Fruit fly (Drosophila melanogaster) whole organism, embryonic: Measurements from ENCODE around the gene ssp3.

ENCODE experiments used
- ATbp ChIP-seq: fragments of 200-800 bp; sonication (Bioruptor generic); optimal IDR thresholded peaks from 2 replicates; lab custom pipeline; 2017; ENCODE audit warnings: missing biosample characterization, mild to moderate bottlenecking, missing genetic modification characterization, missing genetic modification reagents
- Adf1 ChIP-seq: fragments of 200-800 bp; sonication (Bioruptor generic); IDR thresholded peaks from 2 replicates; pipeline ENCODE4 v1.3.6; 2022; ENCODE audit warnings: missing biosample characterization, missing genetic modification characterization
- B-H1 ChIP-seq: fragments of 200-800 bp; sonication (Bioruptor generic); IDR thresholded peaks from 3 replicates; pipeline ENCODE4 v1.3.6; 2022; ENCODE audit warnings: missing biosample characterization, missing genetic modification characterization
- CG10209 ChIP-seq: fragments of 200-800 bp; sonication (Bioruptor generic); optimal IDR thresholded peaks from 3 replicates; lab custom pipeline; 2017; ENCODE audit warnings: missing biosample characterization, mild to moderate bottlenecking, missing genetic modification characterization, missing genetic modification reagents
- CG11560 ChIP-seq: fragments of 200-800 bp; sonication (Bioruptor generic); IDR thresholded peaks from 3 replicates; pipeline ENCODE4 v1.3.6; 2022; ENCODE audit warnings: missing biosample characterization, missing genetic modification characterization
- CG12155 ChIP-seq: fragments of 200-800 bp; sonication (Bioruptor generic); optimal IDR thresholded peaks from 3 replicates; lab custom pipeline; 2016; ENCODE audit warnings: missing biosample characterization, missing genetic modification characterization
- CG13894 ChIP-seq: fragments of 200-800 bp; sonication (Bioruptor generic); optimal IDR thresholded peaks from 3 replicates; lab custom pipeline; 2018; ENCODE audit warnings: missing biosample characterization, mild to moderate bottlenecking, missing genetic modification characterization, moderate library complexity
- CG15601 ChIP-seq: fragments of 200-800 bp; sonication (Bioruptor generic); optimal IDR thresholded peaks from 3 replicates; lab custom pipeline; 2019; ENCODE audit warnings: missing biosample characterization, mild to moderate bottlenecking, missing genetic modification characterization, moderate library complexity
- CG17328 ChIP-seq: fragments of 200-800 bp; sonication (Bioruptor generic); IDR thresholded peaks from 2 replicates; pipeline ENCODE4 v1.3.6; 2022; ENCODE audit warnings: missing biosample characterization, missing genetic modification characterization
- CG18619 ChIP-seq: fragments of 200-800 bp; sonication (Bioruptor generic); optimal IDR thresholded peaks from 3 replicates; lab custom pipeline; 2017; ENCODE audit warnings: missing biosample characterization, mild to moderate bottlenecking, missing genetic modification characterization
- CG2202 ChIP-seq: fragments of 200-800 bp; sonication (Bioruptor generic); optimal IDR thresholded peaks from 2 replicates; lab custom pipeline; 2018; ENCODE audit warnings: missing biosample characterization, mild to moderate bottlenecking, missing genetic modification characterization
- CG34224 ChIP-seq: fragments of 200-800 bp; sonication (Bioruptor generic); IDR thresholded peaks from 3 replicates; pipeline ENCODE4 v1.3.6; 2022; ENCODE audit warnings: missing biosample characterization, missing genetic modification characterization; ENCODE audit not compliant: partially characterized antibody
- CG6175 ChIP-seq: fragments of 200-800 bp; sonication (Bioruptor generic); IDR thresholded peaks from 3 replicates; pipeline ENCODE4 v1.3.6; 2022; ENCODE audit warnings: missing biosample characterization, missing genetic modification characterization
- CG6689 ChIP-seq: fragments of 200-800 bp; sonication (Bioruptor generic); IDR thresholded peaks from 2 replicates; pipeline ENCODE4 v1.3.6; 2022; ENCODE audit warnings: missing biosample characterization, missing genetic modification characterization
- CG7839 ChIP-seq: fragments of 200-800 bp; sonication (Bioruptor generic); optimal IDR thresholded peaks from 3 replicates; lab custom pipeline; 2018; ENCODE audit warnings: missing biosample characterization, mild to moderate bottlenecking, missing genetic modification characterization, moderate library complexity
- CG8765 ChIP-seq: fragments of 200-800 bp; sonication (Bioruptor generic); IDR thresholded peaks from 2 replicates; pipeline ENCODE4 v1.3.6; 2022; ENCODE audit warnings: missing biosample characterization, missing genetic modification characterization
- CG9437 ChIP-seq: fragments of 200-800 bp; sonication (Bioruptor generic); optimal IDR thresholded peaks from 2 replicates; lab custom pipeline; 2018; ENCODE audit warnings: missing biosample characterization, mild to moderate bottlenecking, missing genetic modification characterization
- D19A ChIP-seq: fragments of 200-800 bp; optimal IDR thresholded peaks from 3 replicates; lab custom pipeline; 2019; ENCODE audit warnings: missing biosample characterization, mild to moderate bottlenecking, missing genetic modification characterization, moderate library complexity
- Dip3 ChIP-seq: fragments of 200-800 bp; sonication (Bioruptor generic); optimal IDR thresholded peaks from 3 replicates; lab custom pipeline; 2016; ENCODE audit warnings: missing biosample characterization, missing genetic modification characterization
- HmgZ ChIP-seq: fragments of 200-800 bp; sonication (Bioruptor generic); optimal IDR thresholded peaks from 2 replicates; lab custom pipeline; 2018; ENCODE audit warnings: missing biosample characterization, mild to moderate bottlenecking, missing genetic modification characterization
- MTF-1 ChIP-seq: fragments of 200-800 bp; sonication (Bioruptor generic); optimal IDR thresholded peaks from 2 replicates; lab custom pipeline; 2018; ENCODE audit warnings: missing biosample characterization, mild to moderate bottlenecking, missing genetic modification characterization, borderline replicate concordance
- Mad ChIP-seq: fragments of 200-800 bp; sonication (Bioruptor generic); optimal IDR thresholded peaks from 2 replicates; lab custom pipeline; 2016; ENCODE audit warnings: missing biosample characterization, missing genetic modification characterization
- Med ChIP-seq: fragments of 200-800 bp; sonication (Bioruptor generic); peaks from one replicate; lab custom pipeline; 2016; ENCODE audit warnings: missing biosample characterization, missing genetic modification characterization, mild to moderate bottlenecking, inconsistent platforms, moderate library complexity
- Mrtf ChIP-seq: fragments of 200-800 bp; sonication (Bioruptor generic); IDR thresholded peaks from 3 replicates; pipeline ENCODE4 v1.3.6; 2022; ENCODE audit warnings: missing biosample characterization, missing genetic modification characterization
- ab ChIP-seq: fragments of 200-800 bp; sonication (Bioruptor generic); optimal IDR thresholded peaks from 2 replicates; lab custom pipeline; 2016; ENCODE audit warnings: missing biosample characterization, missing genetic modification characterization
- al ChIP-seq: fragments of 200-800 bp; sonication (Bioruptor generic); IDR thresholded peaks from 2 replicates; pipeline ENCODE4 v1.3.6; 2022; ENCODE audit warnings: missing biosample characterization, missing genetic modification characterization
- ase ChIP-seq: fragments of 200-800 bp; sonication (Bioruptor generic); IDR thresholded peaks from 3 replicates; pipeline ENCODE4 v1.3.6; 2022; ENCODE audit warnings: missing biosample characterization, missing genetic modification characterization
- bbx ChIP-seq: fragments of 200-800 bp; sonication (Bioruptor generic); IDR thresholded peaks from 2 replicates; pipeline ENCODE4 v1.3.6; 2022; ENCODE audit warnings: missing biosample characterization, missing genetic modification characterization; ENCODE audit not compliant: partially characterized antibody
- bcd ChIP-seq: fragments of 200-800 bp; sonication (Bioruptor generic); optimal IDR thresholded peaks from 2 replicates; lab custom pipeline; 2017; ENCODE audit warnings: missing biosample characterization, mild to moderate bottlenecking, missing genetic modification characterization
- cas ChIP-seq: fragments of 200-800 bp; sonication (Bioruptor generic); IDR thresholded peaks from 2 replicates; pipeline ENCODE4 v1.3.6; 2022; ENCODE audit warnings: missing biosample characterization, missing genetic modification characterization
- dan ChIP-seq: fragments of 200-800 bp; sonication (Bioruptor generic); IDR thresholded peaks from 2 replicates; pipeline ENCODE4 v1.3.6; 2022; ENCODE audit warnings: missing biosample characterization, missing genetic modification characterization
- fd3F ChIP-seq: fragments of 200-800 bp; sonication (Bioruptor generic); optimal IDR thresholded peaks from 2 replicates; lab custom pipeline; 2018; ENCODE audit warnings: missing biosample characterization, mild to moderate bottlenecking, missing genetic modification characterization, moderate library complexity
- fd64A ChIP-seq: fragments of 200-800 bp; sonication (Bioruptor generic); optimal IDR thresholded peaks from 3 replicates; lab custom pipeline; 2018; ENCODE audit warnings: missing biosample characterization, mild to moderate bottlenecking, missing genetic modification characterization
- gce ChIP-seq: fragments of 200-800 bp; sonication (Bioruptor generic); IDR thresholded peaks from 3 replicates; pipeline ENCODE4 v1.3.6; 2022; ENCODE audit warnings: missing biosample characterization, missing genetic modification characterization
- gsb-n ChIP-seq: fragments of 200-800 bp; sonication (Bioruptor generic); optimal IDR thresholded peaks from 3 replicates; lab custom pipeline; 2018; ENCODE audit warnings: missing biosample characterization, mild to moderate bottlenecking, missing genetic modification characterization
- ham ChIP-seq: fragments of 200-800 bp; sonication (Bioruptor generic); IDR thresholded peaks from 2 replicates; pipeline ENCODE4 v1.3.6; 2022; ENCODE audit warnings: missing biosample characterization, missing genetic modification characterization
- lab ChIP-seq: fragments of 200-800 bp; sonication (Bioruptor generic); optimal IDR thresholded peaks from 3 replicates; lab custom pipeline; 2017; ENCODE audit warnings: missing biosample characterization, missing genetic modification characterization, mild to moderate bottlenecking, moderate library complexity, missing genetic modification reagents
- mam ChIP-seq: fragments of 200-800 bp; sonication (Bioruptor generic); optimal IDR thresholded peaks from 3 replicates; lab custom pipeline; 2016; ENCODE audit warnings: missing biosample characterization, missing genetic modification characterization
- odd ChIP-seq: fragments of 200-800 bp; sonication (Bioruptor generic); optimal IDR thresholded peaks from 2 replicates; lab custom pipeline; 2017; ENCODE audit warnings: missing biosample characterization, mild to moderate bottlenecking, missing genetic modification characterization
- pnt ChIP-seq: fragments of 200-800 bp; sonication (Bioruptor generic); optimal IDR thresholded peaks from 3 replicates; lab custom pipeline; 2016; ENCODE audit warnings: missing biosample characterization, missing genetic modification characterization
- row ChIP-seq: fragments of 200-800 bp; sonication (Bioruptor generic); IDR thresholded peaks from 3 replicates; pipeline ENCODE4 v1.3.6; 2022; ENCODE audit warnings: missing biosample characterization, missing genetic modification characterization
- sc ChIP-seq, 3 experiments: fragments of >200 bp in 2 of 3; fragments of 200-800 bp in 1 of 3; sonication (Bioruptor generic) in 1 of 3; optimal IDR thresholded peaks; 2 replicates in 2 of 3; 3 replicates in 1 of 3; lab custom pipeline; 2017; ENCODE audit warnings: mild to moderate bottlenecking in 1 of 3, missing biosample characterization in 1 of 3, missing genetic modification characterization in 1 of 3, missing genetic modification reagents in 1 of 3
- schlank ChIP-seq: fragments of 200-800 bp; sonication (Bioruptor generic); optimal IDR thresholded peaks from 2 replicates; lab custom pipeline; 2018; ENCODE audit warnings: missing biosample characterization, mild to moderate bottlenecking, missing genetic modification characterization
- scrt ChIP-seq: fragments of 200-800 bp; sonication (Bioruptor generic); optimal IDR thresholded peaks from 2 replicates; lab custom pipeline; 2018; ENCODE audit warnings: missing biosample characterization, mild to moderate bottlenecking, missing genetic modification characterization, moderate library complexity
- tio ChIP-seq: fragments of 200-800 bp; sonication (Bioruptor generic); optimal IDR thresholded peaks from 2 replicates; lab custom pipeline; 2017; ENCODE audit warnings: missing biosample characterization, missing genetic modification characterization, inconsistent platforms
- trem ChIP-seq: fragments of 200-800 bp; optimal IDR thresholded peaks from 3 replicates; lab custom pipeline; 2019; ENCODE audit warnings: missing biosample characterization, mild to moderate bottlenecking, missing genetic modification characterization, moderate library complexity
- tup ChIP-seq: fragments of 200-800 bp; sonication (Bioruptor generic); optimal IDR thresholded peaks from 2 replicates; lab custom pipeline; 2016; ENCODE audit warnings: missing biosample characterization, mild to moderate bottlenecking, missing genetic modification characterization, moderate library complexity
- twi ChIP-seq: fragments of 200-800 bp; optimal IDR thresholded peaks from 2 replicates; lab custom pipeline; 2019; ENCODE audit warnings: missing biosample characterization, mild to moderate bottlenecking, missing genetic modification characterization, moderate library complexity
- unpg ChIP-seq: fragments of 200-800 bp; sonication (Bioruptor generic); optimal IDR thresholded peaks from 3 replicates; lab custom pipeline; 2018; ENCODE audit warnings: missing biosample characterization, mild to moderate bottlenecking, missing genetic modification characterization, moderate library complexity
- wor ChIP-seq: fragments of 200-800 bp; sonication (Bioruptor generic); IDR thresholded peaks from 2 replicates; pipeline ENCODE4 v1.3.6; 2022; ENCODE audit warnings: missing biosample characterization, missing genetic modification characterization

ssp3 gene

DNA sequence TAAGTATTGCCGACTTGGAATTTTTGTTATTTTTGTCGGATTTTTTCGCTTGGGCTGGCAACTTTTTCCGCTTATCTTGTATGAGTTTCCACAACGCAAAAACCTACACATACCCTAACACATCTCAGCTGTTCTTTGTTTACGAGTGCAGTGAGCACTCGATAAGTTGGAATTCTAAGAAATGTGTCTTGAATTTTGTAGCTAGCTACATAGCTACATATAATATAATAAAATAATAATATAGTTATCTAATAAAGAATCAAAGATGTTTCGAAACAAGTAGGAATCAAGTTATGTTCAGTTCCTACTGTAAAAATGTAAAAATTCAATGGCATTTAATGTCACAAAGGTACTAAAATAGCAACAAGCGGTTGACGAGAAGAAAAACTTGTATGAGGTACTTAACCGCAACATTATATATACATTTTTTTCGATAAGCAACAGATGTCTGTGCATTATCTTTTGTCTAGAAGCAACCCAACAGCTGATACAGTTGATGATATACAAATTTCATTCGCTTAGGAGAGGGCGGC lies 13.4 kb upstream of the ssp3 start, which contains the start of gene Bhmt (continued):
- peak; percentile 44 for TF ChIP-seq CG15601 (tag; lab: Kevin White, UChicago)
- peak; percentile 34 for TF ChIP-seq CG12155 (GFP tag; lab: Kevin White, UChicago)
- peak; percentile 33 for TF ChIP-seq trem (tag; lab: Kevin White, UChicago)
- TF ChIP-seq cas, result no peak; the same call in 1 of the 2 replicates
- no peak for TF ChIP-seq bbx (GFP tag; lab: Robert Waterston, UW)
- no peak for TF ChIP-seq fd64A
- peak; percentile 62 for TF ChIP-seq bcd (GFP tag; lab: Kevin White, UChicago)
- peak; percentile 89 for TF ChIP-seq lab
- TF ChIP-seq tio, result peak; percentile 24
- peak; percentile 25; the same call in 1 of the 3 replicates for TF ChIP-seq ase (GFP tag; lab: Robert Waterston, UW)
- TF ChIP-seq CG2202 (tag; lab: Kevin White, UChicago), result no peak
- no peak for TF ChIP-seq Dip3
- no peak for TF ChIP-seq CG13894
- TF ChIP-seq mam, result peak; percentile 21
- peak; percentile 60 for TF ChIP-seq odd
- peak; percentile 17 for TF ChIP-seq ATbp (GFP tag; lab: Kevin White, UChicago)
- no peak for TF ChIP-seq dan (GFP tag; lab: Robert Waterston, UW)
- peak; percentile 52 for TF ChIP-seq B-H1 (GFP tag; lab: Robert Waterston, UW)
- TF ChIP-seq CG17328 (GFP tag; lab: Robert Waterston, UW), result peak; percentile 66
- peak; percentile 83 for TF ChIP-seq row (GFP tag; lab: Robert Waterston, UW)
- no peak for TF ChIP-seq pnt (GFP tag; lab: Kevin White, UChicago)
- TF ChIP-seq sc (optimal IDR thresholded peaks at IDR 0.05; lab: Kevin White, UChicago), result no peak
- TF ChIP-seq sc (GFP tag; optimal IDR thresholded peaks at IDR 0.05; lab: Kevin White, UChicago), result no peak
- TF ChIP-seq MTF-1 (GFP tag; lab: Kevin White, UChicago), result peak; percentile 27
- peak; percentile 54 for TF ChIP-seq CG10209 (GFP tag; lab: Kevin White, UChicago)
- peak; percentile 84 for TF ChIP-seq CG7839 (tag; lab: Kevin White, UChicago)
- peak; percentile 35 for TF ChIP-seq CG9437
- TF ChIP-seq wor (GFP tag; lab: Robert Waterston, UW), result no peak
- peak; percentile 59 for TF ChIP-seq Med (GFP tag; lab: Kevin White, UChicago)
- peak; percentile 52; the same call in 1 of the 2 replicates for TF ChIP-seq Adf1 (GFP tag; lab: Robert Waterston, UW)
- no peak for TF ChIP-seq gsb-n (tag; lab: Kevin White, UChicago)
- peak; percentile 63 for TF ChIP-seq CG18619
- TF ChIP-seq al, result peak; percentile 74
- TF ChIP-seq schlank, result peak; percentile 15
- peak; percentile 13; the same call in 1 of the 3 replicates for TF ChIP-seq gce (GFP tag; lab: Robert Waterston, UW)
- peak; percentile 81 for TF ChIP-seq D19A (tag; lab: Kevin White, UChicago)
- no peak for TF ChIP-seq CG11560 (tag; lab: Robert Waterston, UW)
- peak; percentile 53 for TF ChIP-seq HmgZ (tag; lab: Kevin White, UChicago)
- peak; percentile 28 for TF ChIP-seq twi (tag; lab: Kevin White, UChicago)
- peak; percentile 11; the same call in 1 of the 2 replicates for TF ChIP-seq CG8765
- peak; percentile 60 for TF ChIP-seq fd3F (GFP tag; lab: Kevin White, UChicago)
- TF ChIP-seq ab (GFP tag; lab: Kevin White, UChicago), result no peak
- TF ChIP-seq ham (GFP tag; lab: Robert Waterston, UW), result no peak
- peak; percentile 68 for TF ChIP-seq CG6689 (GFP tag; lab: Robert Waterston, UW)
- TF ChIP-seq unpg, result peak; percentile 71
- TF ChIP-seq CG6175 (GFP tag; lab: Robert Waterston, UW), result no peak; the same call in 2 of the 3 replicates
- TF ChIP-seq scrt (GFP tag; lab: Kevin White, UChicago), result peak; percentile 66
- TF ChIP-seq Mrtf, result peak; percentile 56; the same call in 1 of the 3 replicates
- TF ChIP-seq Mad (GFP tag; lab: Kevin White, UChicago), result no peak
- TF ChIP-seq tup, result no peak
- no peak for TF ChIP-seq CG34224 (GFP tag; lab: Robert Waterston, UW)
